Worm (Caenorhabditis elegans) whole organism, mixed stage, embryonic: ENCODE measurements around the gene T16G12.9.

Experiments
- M03D4.4 ChIP-seq: sonication (generic microtip); optimal IDR thresholded peaks from 2 replicates; lab custom pipeline; 2017; ENCODE audit warnings: mild to moderate bottlenecking, missing genetic modification characterization, missing compliant biosample characterization
- bed-3 ChIP-seq: fragments of 200-800 bp; sonication (Bioruptor generic); optimal IDR thresholded peaks from 3 replicates; lab custom pipeline; 2018; ENCODE audit warnings: mild to moderate bottlenecking, missing genetic modification characterization, moderate library complexity, missing compliant biosample characterization
- ceh-39 ChIP-seq: fragments of 150-350 bp; optimal IDR thresholded peaks from 2 replicates; lab custom pipeline; 2014; ENCODE audit warnings: missing biosample characterization, missing genetic modification characterization
- ceh-83 ChIP-seq: fragments of 200-800 bp; sonication (Bioruptor generic); optimal IDR thresholded peaks from 2 replicates; lab custom pipeline; 2018; ENCODE audit warnings: mild to moderate bottlenecking, missing genetic modification characterization, missing compliant biosample characterization
- ces-1 ChIP-seq: fragments of 150-350 bp; optimal IDR thresholded peaks from 2 replicates; lab custom pipeline; 2014; ENCODE audit warnings: missing biosample characterization, missing genetic modification reagents, missing genetic modification characterization
- cnd-1 ChIP-seq: fragments of 200-800 bp; sonication (Bioruptor generic); optimal IDR thresholded peaks from 2 replicates; lab custom pipeline; 2018; ENCODE audit warnings: mild to moderate bottlenecking, missing genetic modification characterization, missing compliant biosample characterization
- drap-1 ChIP-seq: fragments of 200-800 bp; sonication (Bioruptor generic); optimal IDR thresholded peaks from 3 replicates; lab custom pipeline; 2018; ENCODE audit warnings: mild to moderate bottlenecking, missing genetic modification characterization, missing compliant biosample characterization
- elt-1 ChIP-seq: sonication (generic microtip); optimal IDR thresholded peaks from 2 replicates; lab custom pipeline; 2017; ENCODE audit warnings: missing genetic modification characterization, mild to moderate bottlenecking, missing compliant biosample characterization, antibody characterized with exemption, moderate library complexity, borderline replicate concordance; ENCODE audit not compliant: insufficient read depth
- elt-3 ChIP-seq: fragments of 150-350 bp; optimal IDR thresholded peaks from 2 replicates; lab custom pipeline; 2014; ENCODE audit warnings: missing biosample characterization, missing genetic modification characterization
- flh-1 ChIP-seq: fragments of 200-800 bp; sonication (Bioruptor generic); optimal IDR thresholded peaks from 2 replicates; lab custom pipeline; 2018; ENCODE audit warnings: mild to moderate bottlenecking, missing genetic modification characterization, moderate library complexity, missing compliant biosample characterization
- ham-2 ChIP-seq: fragments of 200-800 bp; sonication (Bioruptor generic); optimal IDR thresholded peaks from 2 replicates; lab custom pipeline; 2018; ENCODE audit warnings: mild to moderate bottlenecking, missing genetic modification characterization, missing compliant biosample characterization
- hlh-1 ChIP-seq: fragments of 150-350 bp; optimal IDR thresholded peaks from 2 replicates; lab custom pipeline; 2014; ENCODE audit warnings: missing biosample characterization, missing genetic modification reagents, missing genetic modification characterization
- lsy-2 ChIP-seq: fragments of 150-350 bp; optimal IDR thresholded peaks from 2 replicates; lab custom pipeline; 2014; ENCODE audit warnings: missing biosample characterization, missing genetic modification characterization
- mab-5 ChIP-seq: fragments of 150-350 bp; optimal IDR thresholded peaks from 2 replicates; lab custom pipeline; 2014; ENCODE audit warnings: missing biosample characterization, missing genetic modification characterization
- mep-1 ChIP-seq: fragments of 150-350 bp; optimal IDR thresholded peaks from 2 replicates; lab custom pipeline; 2017; ENCODE audit warnings: missing biosample characterization, missing genetic modification reagents, missing genetic modification characterization, inconsistent platforms
- mls-2 ChIP-seq: sonication (generic microtip); optimal IDR thresholded peaks from 2 replicates; lab custom pipeline; 2016; ENCODE audit warnings: mild to moderate bottlenecking, missing genetic modification characterization, moderate library complexity, missing compliant biosample characterization
- nhr-2 ChIP-seq: fragments of 150-350 bp; optimal IDR thresholded peaks from 2 replicates; lab custom pipeline; 2014; ENCODE audit warnings: missing biosample characterization, missing genetic modification characterization
- nhr-237 ChIP-seq: fragments of 150-350 bp; optimal IDR thresholded peaks from 2 replicates; lab custom pipeline; 2014; ENCODE audit warnings: missing biosample characterization, missing genetic modification characterization
- nhr-28 ChIP-seq: fragments of 150-350 bp; optimal IDR thresholded peaks from 2 replicates; lab custom pipeline; 2014; ENCODE audit warnings: missing biosample characterization, missing genetic modification characterization
- pha-4 ChIP-seq: fragments of 150-350 bp; optimal IDR thresholded peaks from 2 replicates; lab custom pipeline; 2018; ENCODE audit warnings: missing biosample characterization, missing genetic modification reagents, missing genetic modification characterization
- snpc-4 ChIP-seq: fragments of 150-350 bp; optimal IDR thresholded peaks from 2 replicates; lab custom pipeline; 2014; ENCODE audit warnings: missing biosample characterization, missing genetic modification characterization
- sptf-1 ChIP-seq: sonication (generic microtip); optimal IDR thresholded peaks from 2 replicates; lab custom pipeline; 2017; ENCODE audit warnings: mild to moderate bottlenecking, missing genetic modification characterization, moderate library complexity, missing compliant biosample characterization
- tbx-8 ChIP-seq: fragments of 200-800 bp; sonication (Bioruptor generic); optimal IDR thresholded peaks from 2 replicates; lab custom pipeline; 2018; ENCODE audit warnings: mild to moderate bottlenecking, missing genetic modification characterization, moderate library complexity, missing compliant biosample characterization
- unc-120 ChIP-seq: sonication (generic microtip); optimal IDR thresholded peaks from 2 replicates; lab custom pipeline; 2017; ENCODE audit warnings: missing genetic modification characterization, missing compliant biosample characterization; ENCODE audit not compliant: poor library complexity, severe bottlenecking
- unc-39 ChIP-seq: fragments of 150-350 bp; optimal IDR thresholded peaks from 2 replicates; lab custom pipeline; 2014; ENCODE audit warnings: missing biosample characterization, missing genetic modification characterization
- unc-62 ChIP-seq: fragments of 150-350 bp; optimal IDR thresholded peaks from 2 replicates; lab custom pipeline; 2014; ENCODE audit warnings: missing biosample characterization, missing genetic modification reagents, missing genetic modification characterization
- zip-8 ChIP-seq: fragments of 150-350 bp; optimal IDR thresholded peaks from 2 replicates; lab custom pipeline; 2014; ENCODE audit warnings: missing biosample characterization, missing genetic modification characterization
- ztf-11 ChIP-seq: fragments of 150-350 bp; optimal IDR thresholded peaks from 2 replicates; lab custom pipeline; 2014; ENCODE audit warnings: missing biosample characterization, missing genetic modification characterization

Gene T16G12.9

DNA sequence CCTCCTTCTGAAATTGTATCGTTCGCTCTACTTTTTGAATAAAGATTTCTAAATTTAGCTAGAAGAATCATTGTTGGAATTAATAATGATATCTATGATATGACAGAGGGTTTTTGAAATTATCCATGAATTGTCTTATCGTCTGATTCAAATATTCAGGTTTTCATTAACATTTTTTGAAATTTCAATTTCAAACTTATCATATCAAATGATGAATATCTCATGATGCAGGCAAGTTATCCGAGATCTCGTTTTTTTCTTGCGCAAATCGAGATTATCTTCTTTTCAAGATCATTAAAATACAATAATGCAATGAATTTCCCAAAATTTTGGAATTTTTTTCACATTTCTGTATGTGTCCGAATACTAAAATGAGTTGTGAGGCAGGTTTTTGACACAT, 19.9 kb upstream of the T16G12.9 start, which contains the start of gene spop-1:
TSS of gene spop-1 (minus strand) at position 101 of the 400 bp plus-strand sequence.
- TF ChIP-seq pha-4 (tag; lab: Kevin White, UChicago) = no peak
- TF ChIP-seq M03D4.4 (tag; lab: Kevin White, UChicago) = no peak
- TF ChIP-seq mep-1 (tag; lab: Kevin White, UChicago) = no peak
- no peak for TF ChIP-seq cnd-1
- no peak for TF ChIP-seq unc-39 (tag; lab: Kevin White, UChicago)
- no peak for TF ChIP-seq mab-5
- no peak for TF ChIP-seq drap-1
- no peak for TF ChIP-seq snpc-4 (tag; lab: Kevin White, UChicago)
- TF ChIP-seq hlh-1 (tag; lab: Kevin White, UChicago) = no peak
- TF ChIP-seq tbx-8 (GFP tag; lab: Kevin White, UChicago) = no peak
- no peak for TF ChIP-seq mls-2
- no peak for TF ChIP-seq elt-3 (tag; lab: Kevin White, UChicago)

DNA sequence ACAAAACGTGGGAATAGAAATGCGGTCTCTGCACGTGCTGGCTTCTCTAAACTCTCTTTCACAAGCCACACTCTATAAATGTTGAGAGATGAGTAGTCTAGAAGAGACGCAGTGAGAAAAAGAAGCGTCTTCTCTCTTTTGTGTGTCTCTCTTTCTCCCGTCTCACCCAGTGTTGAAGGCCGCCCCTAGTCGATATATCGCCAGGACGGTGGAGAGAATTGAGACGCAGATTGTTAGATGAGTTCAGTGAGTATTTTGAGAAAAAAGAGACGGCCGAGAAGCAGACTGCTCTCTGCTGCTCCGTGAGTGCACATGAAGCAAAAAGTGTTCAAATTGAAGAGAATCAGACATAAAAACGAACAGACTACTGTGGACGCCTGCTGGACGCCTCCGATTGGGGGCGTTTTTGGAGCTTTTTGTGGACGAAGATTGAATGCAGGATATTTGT, 18.5 kb upstream of the T16G12.9 start:
- TF ChIP-seq drap-1 = peak; percentile 72
- TF ChIP-seq ces-1 (GFP tag; lab: Kevin White, UChicago) = peak; percentile 92
- peak; percentile 52 for TF ChIP-seq ham-2 (GFP tag; lab: Kevin White, UChicago)
- TF ChIP-seq lsy-2 (tag; lab: Kevin White, UChicago) = peak; percentile 89
- TF ChIP-seq ztf-11 (tag; lab: Kevin White, UChicago) = peak; percentile 70
- TF ChIP-seq ceh-39 (tag; lab: Kevin White, UChicago) = peak; percentile 98
- TF ChIP-seq sptf-1 (tag; lab: Kevin White, UChicago) = peak; percentile 39
- TF ChIP-seq elt-3 (tag; lab: Kevin White, UChicago) = peak; percentile 41
- peak; percentile 91 for TF ChIP-seq hlh-1 (tag; lab: Kevin White, UChicago)
- peak; percentile 78 for TF ChIP-seq mab-5
- TF ChIP-seq cnd-1 = peak; percentile 36
- TF ChIP-seq nhr-28 = no peak
- peak; percentile 70 for TF ChIP-seq mls-2
- TF ChIP-seq bed-3 (GFP tag; lab: Kevin White, UChicago) = no peak
- TF ChIP-seq ceh-83 (GFP tag; lab: Kevin White, UChicago) = no peak
- TF ChIP-seq snpc-4 (tag; lab: Kevin White, UChicago) = no peak
- TF ChIP-seq mep-1 (tag; lab: Kevin White, UChicago) = peak; percentile 32
- peak; percentile 82 for TF ChIP-seq nhr-237 (tag; lab: Kevin White, UChicago)
- TF ChIP-seq unc-120 (tag; lab: Kevin White, UChicago) = peak; percentile 72
- no peak for TF ChIP-seq elt-1
- TF ChIP-seq pha-4 (tag; lab: Kevin White, UChicago) = peak; percentile 80
- TF ChIP-seq nhr-2 = peak; percentile 49
- peak; percentile 88 for TF ChIP-seq unc-62 (GFP tag; lab: Kevin White, UChicago)

DNA sequence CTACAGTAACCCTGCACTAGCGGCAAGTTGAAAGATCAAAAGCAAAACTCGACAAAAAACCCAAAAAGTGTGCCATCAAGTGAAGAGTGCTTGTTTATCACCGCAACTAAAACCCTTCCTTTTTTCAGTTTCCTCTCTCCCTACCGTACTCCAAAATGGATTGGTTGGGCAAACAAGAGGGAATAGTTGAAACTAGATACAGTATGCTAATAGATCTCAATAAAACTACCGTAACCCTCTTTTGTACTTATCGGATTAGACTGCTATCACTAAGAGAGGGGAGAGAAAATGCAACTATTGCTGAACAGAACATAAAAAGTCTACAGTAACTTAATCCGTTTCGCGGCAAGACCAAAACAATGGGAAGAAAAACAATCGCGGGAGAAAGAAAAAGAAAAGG, 17.3 kb upstream of the T16G12.9 start:
- TF ChIP-seq unc-120 (tag; lab: Kevin White, UChicago) = no peak
- no peak for TF ChIP-seq elt-3 (tag; lab: Kevin White, UChicago)
- TF ChIP-seq bed-3 (GFP tag; lab: Kevin White, UChicago) = no peak
- TF ChIP-seq ces-1 (GFP tag; lab: Kevin White, UChicago) = no peak
- no peak for TF ChIP-seq nhr-2
- no peak for TF ChIP-seq pha-4 (tag; lab: Kevin White, UChicago)
- TF ChIP-seq ceh-39 (tag; lab: Kevin White, UChicago) = no peak
- TF ChIP-seq flh-1 (GFP tag; lab: Kevin White, UChicago) = no peak
- no peak for TF ChIP-seq mep-1 (tag; lab: Kevin White, UChicago)
- TF ChIP-seq hlh-1 (tag; lab: Kevin White, UChicago) = no peak
- TF ChIP-seq ham-2 (GFP tag; lab: Kevin White, UChicago) = no peak
- no peak for TF ChIP-seq nhr-28
- TF ChIP-seq drap-1 = no peak

DNA sequence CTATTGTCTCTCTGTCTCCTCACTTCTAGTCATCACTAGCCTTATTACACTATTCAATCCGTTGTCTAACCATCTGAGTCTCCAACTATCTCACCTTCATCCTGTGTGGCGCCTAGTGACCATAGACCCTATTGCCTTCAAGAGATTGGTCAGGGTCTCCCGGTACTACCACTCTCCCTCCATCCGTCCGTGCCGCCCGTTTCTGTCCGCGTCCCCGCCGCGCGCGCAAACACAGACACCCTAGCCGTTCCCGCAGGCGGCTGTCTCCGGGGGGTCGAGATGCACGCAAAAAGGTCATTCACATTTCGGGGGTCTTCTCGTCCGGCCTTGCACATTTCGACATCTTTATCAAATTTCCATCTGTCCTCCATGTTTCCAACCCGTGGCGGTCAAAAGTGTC, 16.5 kb upstream of the T16G12.9 start:
- TF ChIP-seq pha-4 (tag; lab: Kevin White, UChicago) (peak; percentile 58), sptf-1 (tag; lab: Kevin White, UChicago) (peak; percentile 79), unc-62 (GFP tag; lab: Kevin White, UChicago) (peak; percentile 3), M03D4.4 (tag; lab: Kevin White, UChicago) (peak; percentile 59), nhr-2 (peak; percentile 9), ham-2 (GFP tag; lab: Kevin White, UChicago) (peak; percentile 91), unc-120 (tag; lab: Kevin White, UChicago) (peak; percentile 56), ces-1 (GFP tag; lab: Kevin White, UChicago) (no peak), nhr-237 (tag; lab: Kevin White, UChicago) (no peak), nhr-28 (no peak), mls-2 (peak; percentile 58), zip-8 (tag; lab: Kevin White, UChicago) (no peak), drap-1 (peak; percentile 28), lsy-2 (tag; lab: Kevin White, UChicago) (peak; percentile 21), bed-3 (GFP tag; lab: Kevin White, UChicago) (peak; percentile 9), cnd-1 (peak; percentile 69)
